Fruit fly (Drosophila melanogaster): ENCODE results near the gene CG33189.

dm6 chr3R:8788722-8789400 lies 8.3 kb upstream of the CG33189 start:
- TF ChIP-seq CG8478 (optimal IDR thresholded peaks at IDR 0.05) = no peak
- TF ChIP-seq CTCF (optimal IDR thresholded peaks at IDR 0.05) = no peak
